Fruit fly (Drosophila melanogaster) whole organism: Measurements from ENCODE around the gene Mtch.

Experiments used
- CG8478 ChIP-seq: fragments of >200 bp; optimal IDR thresholded peaks from 2 replicates; lab custom pipeline; 2018; ENCODE audit warnings: inconsistent platforms
- Dll ChIP-seq: fragments of >200 bp; optimal IDR thresholded peaks from 2 replicates; lab custom pipeline; 2017
- pan ChIP-seq: fragments of >200 bp; optimal IDR thresholded peaks from 2 replicates; lab custom pipeline; 2017
- psq ChIP-seq: fragments of >200 bp; optimal IDR thresholded peaks from 2 replicates; lab custom pipeline; 2017

- no peak for TF ChIP-seq pan (lab: Kevin White, UChicago)
- TF ChIP-seq CG8478: no peak
- no peak for TF ChIP-seq Dll (lab: Kevin White, UChicago)
- no peak for TF ChIP-seq psq (lab: Kevin White, UChicago)
These were observed 38.8 kb downstream of the Mtch start, which contains the start of the genes pyx and CG33229 for dm6 chr3L:223019-223902.
